Fruit fly (Drosophila melanogaster) whole organism, embryonic: ENCODE measurements around the gene CG1463.

Experiments
- B-H2 ChIP-seq: fragments of 200-800 bp; sonication (Bioruptor generic); optimal IDR thresholded peaks from 2 replicates; lab custom pipeline; 2018; ENCODE audit warnings: missing biosample characterization, mild to moderate bottlenecking, missing genetic modification characterization
- BtbVII ChIP-seq: fragments of 200-800 bp; sonication (Bioruptor generic); optimal IDR thresholded peaks from 3 replicates; lab custom pipeline; 2017; ENCODE audit warnings: missing biosample characterization, mild to moderate bottlenecking, missing genetic modification characterization
- CG10147 ChIP-seq: fragments of 200-800 bp; sonication (Bioruptor generic); optimal IDR thresholded peaks from 2 replicates; lab custom pipeline; 2019; ENCODE audit warnings: missing biosample characterization, mild to moderate bottlenecking, missing genetic modification characterization, moderate library complexity
- CG10462 ChIP-seq: fragments of 200-800 bp; sonication (Bioruptor generic); optimal IDR thresholded peaks from 2 replicates; lab custom pipeline; 2016; ENCODE audit warnings: missing biosample characterization, missing genetic modification characterization
- CG10565 ChIP-seq: fragments of 200-800 bp; sonication (Bioruptor generic); optimal IDR thresholded peaks from 3 replicates; lab custom pipeline; 2016; ENCODE audit warnings: missing biosample characterization, mild to moderate bottlenecking, missing genetic modification characterization
- CG11093 ChIP-seq: fragments of 200-800 bp; sonication (Bioruptor generic); IDR thresholded peaks from 3 replicates; pipeline ENCODE4 v1.3.6; 2022; ENCODE audit warnings: missing biosample characterization, missing genetic modification characterization
- CG11398 ChIP-seq: fragments of 200-800 bp; sonication (Bioruptor generic); optimal IDR thresholded peaks from 2 replicates; lab custom pipeline; 2016; ENCODE audit warnings: missing biosample characterization, missing genetic modification characterization
- CG12155 ChIP-seq: fragments of 200-800 bp; sonication (Bioruptor generic); optimal IDR thresholded peaks from 3 replicates; lab custom pipeline; 2016; ENCODE audit warnings: missing biosample characterization, missing genetic modification characterization
- CG12219 ChIP-seq: fragments of 200-800 bp; sonication (Bioruptor generic); optimal IDR thresholded peaks from 3 replicates; lab custom pipeline; 2018; ENCODE audit warnings: missing biosample characterization, mild to moderate bottlenecking, missing genetic modification characterization
- CG15073 ChIP-seq: fragments of 200-800 bp; sonication (Bioruptor generic); optimal IDR thresholded peaks from 2 replicates; lab custom pipeline; 2016; ENCODE audit warnings: missing biosample characterization, missing genetic modification characterization
- CG15269 ChIP-seq: fragments of 200-800 bp; sonication (Bioruptor generic); optimal IDR thresholded peaks from 2 replicates; lab custom pipeline; 2018; ENCODE audit warnings: missing biosample characterization, mild to moderate bottlenecking, missing genetic modification characterization, moderate library complexity
- CG1529 ChIP-seq: fragments of 200-800 bp; sonication (Bioruptor generic); optimal IDR thresholded peaks from 3 replicates; lab custom pipeline; 2018; ENCODE audit warnings: missing biosample characterization, missing genetic modification characterization
- CG17385 ChIP-seq: fragments of 200-800 bp; sonication (Bioruptor generic); optimal IDR thresholded peaks from 3 replicates; lab custom pipeline; 2018; ENCODE audit warnings: missing biosample characterization, mild to moderate bottlenecking, missing genetic modification characterization
- CG17802 ChIP-seq: fragments of 200-800 bp; sonication (Bioruptor generic); optimal IDR thresholded peaks from 2 replicates; lab custom pipeline; 2018; ENCODE audit warnings: missing biosample characterization, mild to moderate bottlenecking, missing genetic modification characterization, moderate library complexity
- CG2202 ChIP-seq: fragments of 200-800 bp; sonication (Bioruptor generic); optimal IDR thresholded peaks from 2 replicates; lab custom pipeline; 2018; ENCODE audit warnings: missing biosample characterization, mild to moderate bottlenecking, missing genetic modification characterization
- CG2678 ChIP-seq: fragments of 200-800 bp; sonication (Bioruptor generic); optimal IDR thresholded peaks from 3 replicates; lab custom pipeline; 2019; ENCODE audit warnings: missing biosample characterization, mild to moderate bottlenecking, missing genetic modification characterization, moderate library complexity
- CG32532 ChIP-seq: fragments of 200-800 bp; sonication (Bioruptor generic); IDR thresholded peaks from 2 replicates; pipeline ENCODE4 v1.3.6; 2022; ENCODE audit warnings: missing biosample characterization, missing genetic modification characterization
- CG4707 ChIP-seq: fragments of 200-800 bp; sonication (Bioruptor generic); optimal IDR thresholded peaks from 2 replicates; lab custom pipeline; 2018; ENCODE audit warnings: missing biosample characterization, mild to moderate bottlenecking, missing genetic modification characterization, moderate library complexity
- CG9215 ChIP-seq: fragments of 200-800 bp; sonication (Bioruptor generic); IDR thresholded peaks from 2 replicates; pipeline ENCODE4 v1.3.6; 2022; ENCODE audit warnings: missing biosample characterization, missing genetic modification characterization
- CrebB ChIP-seq: fragments of 200-800 bp; sonication (Bioruptor generic); optimal IDR thresholded peaks from 3 replicates; lab custom pipeline; 2018; ENCODE audit warnings: missing biosample characterization, mild to moderate bottlenecking, missing genetic modification characterization
- D ChIP-seq, 2 experiments: fragments of 200-800 bp in 1 of 2; fragments of >200 bp in 1 of 2; sonication (Bioruptor generic) in 1 of 2; optimal IDR thresholded peaks; 2 replicates in 1 of 2; 3 replicates in 1 of 2; lab custom pipeline; 2017; ENCODE audit warnings: mild to moderate bottlenecking in 1 of 2, missing biosample characterization in 1 of 2, missing genetic modification characterization in 1 of 2, missing genetic modification reagents in 1 of 2
- Ets97D ChIP-seq: fragments of 200-800 bp; sonication (Bioruptor generic); optimal IDR thresholded peaks from 3 replicates; lab custom pipeline; 2016; ENCODE audit warnings: missing biosample characterization, missing genetic modification characterization
- Fer3 ChIP-seq: fragments of 200-800 bp; sonication (Bioruptor generic); optimal IDR thresholded peaks from 2 replicates; lab custom pipeline; 2018; ENCODE audit warnings: missing biosample characterization, mild to moderate bottlenecking, missing genetic modification characterization, moderate library complexity
- HLH4C ChIP-seq: fragments of 200-800 bp; sonication (Bioruptor generic); IDR thresholded peaks from 3 replicates; pipeline ENCODE4 v1.3.6; 2022; ENCODE audit warnings: missing biosample characterization, missing genetic modification characterization; ENCODE audit not compliant: partially characterized antibody
- HLH54F ChIP-seq: fragments of 200-800 bp; sonication (Bioruptor generic); optimal IDR thresholded peaks from 3 replicates; lab custom pipeline; 2016; ENCODE audit warnings: missing biosample characterization, missing genetic modification characterization
- Hr39 ChIP-seq: fragments of >200 bp; optimal IDR thresholded peaks from 2 replicates; lab custom pipeline; 2017
- Opbp ChIP-seq: fragments of 200-800 bp; sonication (Bioruptor generic); IDR thresholded peaks from 3 replicates; pipeline ENCODE4 v1.3.6; 2022; ENCODE audit warnings: missing biosample characterization, missing genetic modification characterization; ENCODE audit not compliant: partially characterized antibody
- PHDP ChIP-seq: fragments of 200-800 bp; sonication (Bioruptor generic); optimal IDR thresholded peaks from 3 replicates; lab custom pipeline; 2018; ENCODE audit warnings: missing biosample characterization, mild to moderate bottlenecking, missing genetic modification characterization, moderate library complexity
- Rfx ChIP-seq: fragments of 200-800 bp; sonication (Bioruptor generic); IDR thresholded peaks from 2 replicates; pipeline ENCODE4 v1.3.6; 2022; ENCODE audit warnings: missing biosample characterization, missing genetic modification characterization
- ab ChIP-seq: fragments of 200-800 bp; sonication (Bioruptor generic); optimal IDR thresholded peaks from 2 replicates; lab custom pipeline; 2016; ENCODE audit warnings: missing biosample characterization, missing genetic modification characterization
- ara ChIP-seq: fragments of 200-800 bp; sonication (Bioruptor generic); IDR thresholded peaks from 2 replicates; pipeline ENCODE4 v1.3.6; 2022; ENCODE audit warnings: missing biosample characterization, missing genetic modification characterization
- bigmax ChIP-seq: fragments of 200-800 bp; sonication (Bioruptor generic); optimal IDR thresholded peaks from 2 replicates; lab custom pipeline; 2018; ENCODE audit warnings: missing biosample characterization, mild to moderate bottlenecking, missing genetic modification characterization
- chn ChIP-seq: fragments of 200-800 bp; sonication (Bioruptor generic); optimal IDR thresholded peaks from 2 replicates; lab custom pipeline; 2016; ENCODE audit warnings: missing biosample characterization, missing genetic modification characterization
- ci ChIP-seq: fragments of 200-800 bp; sonication (Bioruptor generic); IDR thresholded peaks from 3 replicates; pipeline ENCODE4 v1.3.6; 2022; ENCODE audit warnings: missing biosample characterization, missing genetic modification characterization
- croc ChIP-seq: fragments of 200-800 bp; sonication (Bioruptor generic); conservative IDR thresholded peaks from 3 replicates; pipeline ENCODE4 v1.3.6; 2022; ENCODE audit warnings: missing biosample characterization, missing genetic modification characterization
- dimm ChIP-seq: fragments of 200-800 bp; sonication (Bioruptor generic); IDR thresholded peaks from 2 replicates; pipeline ENCODE4 v1.3.6; 2022; ENCODE audit warnings: missing biosample characterization, missing genetic modification characterization
- fd102C ChIP-seq: fragments of 200-800 bp; sonication (Bioruptor generic); optimal IDR thresholded peaks from 2 replicates; lab custom pipeline; 2018; ENCODE audit warnings: missing biosample characterization, mild to moderate bottlenecking, missing genetic modification characterization, moderate library complexity
- fru ChIP-seq: fragments of >200 bp; optimal IDR thresholded peaks from 2 replicates; lab custom pipeline; 2017
- fu2 ChIP-seq: fragments of 200-800 bp; sonication (Bioruptor generic); optimal IDR thresholded peaks from 2 replicates; lab custom pipeline; 2016; ENCODE audit warnings: missing biosample characterization, missing genetic modification characterization
- gce ChIP-seq: fragments of 200-800 bp; sonication (Bioruptor generic); IDR thresholded peaks from 3 replicates; pipeline ENCODE4 v1.3.6; 2022; ENCODE audit warnings: missing biosample characterization, missing genetic modification characterization
- grau ChIP-seq: fragments of 200-800 bp; optimal IDR thresholded peaks from 3 replicates; lab custom pipeline; 2019; ENCODE audit warnings: missing biosample characterization, mild to moderate bottlenecking, missing genetic modification characterization, moderate library complexity
- h ChIP-seq: fragments of >200 bp; optimal IDR thresholded peaks from 2 replicates; lab custom pipeline; 2017
- lilli ChIP-seq: fragments of 200-800 bp; sonication (Bioruptor generic); optimal IDR thresholded peaks from 3 replicates; lab custom pipeline; 2016; ENCODE audit warnings: missing biosample characterization, missing genetic modification characterization
- nau ChIP-seq: fragments of 200-800 bp; sonication (Bioruptor generic); optimal IDR thresholded peaks from 3 replicates; lab custom pipeline; 2017; ENCODE audit warnings: missing biosample characterization, mild to moderate bottlenecking, missing genetic modification characterization, missing genetic modification reagents
- nom ChIP-seq: fragments of 200-800 bp; sonication (Bioruptor generic); optimal IDR thresholded peaks from 2 replicates; lab custom pipeline; 2017; ENCODE audit warnings: missing biosample characterization, missing genetic modification characterization, mild to moderate bottlenecking, moderate library complexity, missing genetic modification reagents
- org-1 ChIP-seq: fragments of 200-800 bp; sonication (Bioruptor generic); optimal IDR thresholded peaks from 2 replicates; lab custom pipeline; 2017; ENCODE audit warnings: missing biosample characterization, missing genetic modification characterization
- pb ChIP-seq: fragments of 200-800 bp; sonication (Bioruptor generic); optimal IDR thresholded peaks from 3 replicates; lab custom pipeline; 2016; ENCODE audit warnings: missing biosample characterization, missing genetic modification characterization
- pum ChIP-seq: fragments of 200-800 bp; sonication (Bioruptor generic); optimal IDR thresholded peaks from 2 replicates; lab custom pipeline; 2016; ENCODE audit warnings: missing biosample characterization, missing genetic modification characterization
- pzg ChIP-seq: fragments of 200-800 bp; sonication (Bioruptor generic); optimal IDR thresholded peaks from 3 replicates; lab custom pipeline; 2018; ENCODE audit warnings: missing biosample characterization, mild to moderate bottlenecking, missing genetic modification characterization, moderate library complexity
- sisA ChIP-seq: fragments of 200-800 bp; sonication (Bioruptor generic); IDR thresholded peaks from 2 replicates; pipeline ENCODE4 v1.3.6; 2022; ENCODE audit warnings: missing biosample characterization, missing genetic modification characterization
- tin ChIP-seq: fragments of 200-800 bp; sonication (Bioruptor generic); optimal IDR thresholded peaks from 3 replicates; lab custom pipeline; 2016; ENCODE audit warnings: missing biosample characterization, missing genetic modification characterization
- unc-4 ChIP-seq: fragments of 200-800 bp; sonication (Bioruptor generic); IDR thresholded peaks from 2 replicates; pipeline ENCODE4 v1.3.6; 2022; ENCODE audit warnings: missing biosample characterization, missing genetic modification characterization; ENCODE audit not compliant: partially characterized antibody

CG1463 gene

dm6 chrX:12658999-12659560, 47.6 kb upstream of the CG1463 start, which contains the start of gene Tis11 (continued):
- TF ChIP-seq CG11093 (no peak), lilli (GFP tag; lab: Kevin White, UChicago) (no peak), ara (GFP tag; lab: Robert Waterston, UW) (no peak), D (optimal IDR thresholded peaks at IDR 0.05; lab: Kevin White, UChicago) (no peak), D (GFP tag; optimal IDR thresholded peaks at IDR 0.05; lab: Kevin White, UChicago) (no peak), CG17385 (no peak), gce (no peak), CG10565 (no peak), B-H2 (GFP tag; lab: Kevin White, UChicago) (no peak), org-1 (GFP tag; lab: Kevin White, UChicago) (no peak), CG17802 (tag; lab: Kevin White, UChicago) (no peak), CG32532 (GFP tag; lab: Robert Waterston, UW) (no peak), HLH54F (GFP tag; lab: Kevin White, UChicago) (peak; percentile 4), fu2 (GFP tag; lab: Kevin White, UChicago) (no peak), ci (GFP tag; lab: Robert Waterston, UW) (no peak), croc (GFP tag; lab: Robert Waterston, UW) (no peak), chn (GFP tag; lab: Kevin White, UChicago) (no peak), nau (GFP tag; lab: Kevin White, UChicago) (no peak), unc-4 (GFP tag; lab: Robert Waterston, UW) (peak; percentile 55), fd102C (GFP tag; lab: Kevin White, UChicago) (no peak), HLH4C (GFP tag; lab: Robert Waterston, UW) (peak; percentile 56; the same call in 1 of the 3 replicates), pb (GFP tag; lab: Kevin White, UChicago) (no peak), CrebB (no peak), fru (lab: Kevin White, UChicago) (no peak), tin (GFP tag; lab: Kevin White, UChicago) (no peak), Opbp (GFP tag; lab: Robert Waterston, UW) (no peak), CG15269 (no peak), Hr39 (lab: Kevin White, UChicago) (no peak), CG9215 (GFP tag; lab: Robert Waterston, UW) (no peak), grau (no peak), PHDP (tag; lab: Kevin White, UChicago) (peak; percentile 22), sisA (GFP tag; lab: Robert Waterston, UW) (no peak), CG10462 (GFP tag; lab: Kevin White, UChicago) (no peak), pum (GFP tag; lab: Kevin White, UChicago) (no peak), CG11398 (GFP tag; lab: Kevin White, UChicago) (no peak), nom (GFP tag; lab: Kevin White, UChicago) (peak; percentile 57), Rfx (GFP tag; lab: Robert Waterston, UW) (peak; percentile 39; the same call in 1 of the 2 replicates), CG2202 (no peak), Ets97D (peak; percentile 75), CG10147 (GFP tag; lab: Kevin White, UChicago) (peak; percentile 10), CG2678 (tag; lab: Kevin White, UChicago) (no peak), ab (GFP tag; lab: Kevin White, UChicago) (no peak), CG12219 (GFP tag; lab: Kevin White, UChicago) (no peak), CG1529 (no peak), pzg (GFP tag; lab: Kevin White, UChicago) (peak; percentile 86), CG4707 (GFP tag; lab: Kevin White, UChicago) (no peak), BtbVII (GFP tag; lab: Kevin White, UChicago) (no peak), Fer3 (tag; lab: Kevin White, UChicago) (no peak), dimm (GFP tag; lab: Robert Waterston, UW) (no peak), h (lab: Kevin White, UChicago) (no peak), bigmax (GFP tag; lab: Kevin White, UChicago) (no peak), CG15073 (no peak), CG12155 (GFP tag; lab: Kevin White, UChicago) (no peak)
